Fruit fly (Drosophila melanogaster): ENCODE measurements around the gene kni.

kni gene

DNA sequence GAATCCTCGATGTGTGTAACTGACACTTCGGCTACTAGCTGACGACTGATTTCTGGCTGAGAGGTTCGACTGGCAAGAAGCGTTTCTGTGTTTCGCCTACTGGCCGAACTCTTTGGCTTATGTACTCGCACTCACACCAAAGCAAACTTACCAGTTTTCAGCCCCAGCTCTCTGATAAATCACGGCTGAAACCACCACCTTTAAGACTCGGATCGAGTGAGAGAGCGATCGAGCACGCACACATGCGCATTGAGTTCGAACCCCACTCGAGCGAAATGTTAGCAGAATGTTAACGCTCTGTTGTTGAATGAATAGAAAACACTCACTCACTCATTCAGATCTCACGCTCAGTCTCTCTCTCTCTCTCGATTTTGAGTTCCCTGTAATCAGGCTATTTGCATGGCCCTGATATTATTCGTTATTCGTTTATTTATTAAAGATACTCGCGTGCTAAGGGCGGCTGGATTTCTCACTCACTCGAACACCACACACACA is at the start of gene kni:
kni (minus strand) TSS at position 51 of the 495 bp plus-strand sequence.
- no peak for TF ChIP-seq noc (tag; optimal IDR thresholded peaks at IDR 0.05)

DNA sequence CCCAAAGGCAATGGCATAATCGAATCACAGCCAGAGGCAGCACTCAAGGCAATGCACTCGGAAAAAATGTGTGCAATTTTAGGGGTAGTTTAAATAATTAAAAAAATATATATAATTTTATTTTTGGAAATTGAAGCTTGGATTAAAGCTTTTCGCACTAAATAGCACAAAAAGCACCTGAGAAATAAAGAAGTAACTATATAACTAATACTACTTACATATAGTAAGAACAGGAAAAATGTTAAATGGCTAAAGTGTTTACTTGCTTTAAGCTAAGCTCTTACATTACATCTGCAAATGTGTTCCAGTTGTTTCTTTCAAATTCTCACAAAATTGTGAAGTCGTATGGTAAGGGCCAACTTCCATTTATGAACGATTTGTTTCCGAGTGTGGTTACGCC is 44.2 kb upstream of the kni start, which contains the start of gene Gr77a:
Gr77a (minus strand) TSS at position 17 of the 400 bp plus-strand sequence.
- no peak for TF ChIP-seq noc (tag; optimal IDR thresholded peaks at IDR 0.05)

DNA sequence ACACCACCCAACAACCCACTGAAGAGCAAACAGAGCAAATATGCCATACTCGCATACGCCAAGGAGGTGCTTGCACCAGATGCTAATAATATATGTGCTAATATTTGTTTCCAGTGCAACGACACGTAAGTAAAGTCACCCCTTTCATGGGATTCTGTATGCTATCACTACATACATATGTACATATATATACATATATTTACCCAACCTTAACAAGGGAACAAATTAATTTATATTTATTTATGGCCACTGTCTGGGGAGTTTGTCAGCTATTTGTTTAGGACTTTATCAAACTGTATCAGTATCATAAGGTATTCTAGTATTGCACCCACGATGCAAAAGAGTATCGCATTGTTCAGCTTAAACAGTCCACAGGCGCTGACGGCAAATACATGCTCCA is 42.2 kb upstream of the kni start:
- no peak for TF ChIP-seq noc (tag; optimal IDR thresholded peaks at IDR 0.05)

dm6 chr3L:20736266-20736665 is 41.1 kb upstream of the kni start:
- TF ChIP-seq noc (tag; optimal IDR thresholded peaks at IDR 0.05): no peak

- TF ChIP-seq noc (tag; optimal IDR thresholded peaks at IDR 0.05): no peak
Measured at dm6 chr3L:20734258-20734624, 39.1 kb upstream of the kni start.

DNA sequence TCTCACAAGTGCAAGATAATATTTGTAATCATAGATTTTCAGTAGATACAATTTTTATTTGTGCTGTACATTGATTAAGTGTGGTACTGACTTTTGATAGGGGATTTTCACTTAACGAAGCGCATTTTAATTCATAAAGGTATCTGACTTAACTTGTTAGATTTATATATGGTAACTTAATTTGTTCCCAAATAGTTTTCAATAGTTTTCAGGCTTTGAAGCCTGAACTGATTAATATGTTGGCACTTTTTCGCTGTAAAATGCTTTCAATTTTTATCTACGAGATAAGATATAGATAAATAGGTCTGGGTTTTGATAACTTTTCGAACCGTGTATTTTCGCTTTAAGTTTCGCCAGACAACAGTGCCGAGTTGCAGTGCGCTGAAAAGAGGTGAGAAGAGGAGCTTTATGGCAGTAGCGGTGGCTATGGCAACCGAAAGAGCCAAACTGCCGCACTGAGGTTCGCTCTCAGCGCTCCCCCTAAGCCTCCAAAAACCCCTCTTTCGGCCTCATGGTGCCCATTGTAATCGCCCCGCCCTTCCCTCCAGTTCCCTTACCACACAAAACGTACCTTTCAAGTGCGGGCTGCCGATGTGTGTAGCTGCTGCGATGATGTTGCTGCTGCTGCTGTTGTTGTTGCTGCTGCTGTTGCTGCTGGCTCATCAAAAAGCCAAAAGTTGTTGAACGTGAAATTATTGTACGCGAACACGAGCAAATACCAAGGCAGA is 38.5 kb upstream of the kni start:
- no peak for TF ChIP-seq noc (tag; optimal IDR thresholded peaks at IDR 0.05)

DNA sequence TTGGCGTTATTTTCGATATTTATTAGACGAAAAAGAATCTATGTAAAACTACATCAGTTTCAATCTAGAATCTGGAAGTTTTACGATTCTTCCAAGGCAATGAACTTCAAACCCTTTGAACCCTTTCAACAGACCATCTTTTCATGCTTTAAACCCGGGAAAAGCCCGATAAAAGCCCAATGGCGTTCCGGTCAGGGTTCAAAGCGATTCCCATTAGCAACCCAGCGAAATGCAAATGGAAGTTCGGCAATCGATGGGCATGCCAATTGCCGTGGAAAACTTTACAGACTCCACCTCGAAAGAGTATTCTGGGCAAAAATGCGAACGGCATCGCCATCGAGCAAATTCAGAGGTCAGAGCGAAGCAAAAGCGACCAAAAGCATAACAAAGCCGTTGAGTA is 37.3 kb upstream of the kni start:
- no peak for TF ChIP-seq noc (tag; optimal IDR thresholded peaks at IDR 0.05)

dm6 chr3L:20730323-20731238 is 35.4 kb upstream of the kni start, which contains the start of gene CG13252:
TSS of gene CG13252 (plus strand) at chr3L:20730591.
- TF ChIP-seq noc (tag; optimal IDR thresholded peaks at IDR 0.05): no peak

DNA sequence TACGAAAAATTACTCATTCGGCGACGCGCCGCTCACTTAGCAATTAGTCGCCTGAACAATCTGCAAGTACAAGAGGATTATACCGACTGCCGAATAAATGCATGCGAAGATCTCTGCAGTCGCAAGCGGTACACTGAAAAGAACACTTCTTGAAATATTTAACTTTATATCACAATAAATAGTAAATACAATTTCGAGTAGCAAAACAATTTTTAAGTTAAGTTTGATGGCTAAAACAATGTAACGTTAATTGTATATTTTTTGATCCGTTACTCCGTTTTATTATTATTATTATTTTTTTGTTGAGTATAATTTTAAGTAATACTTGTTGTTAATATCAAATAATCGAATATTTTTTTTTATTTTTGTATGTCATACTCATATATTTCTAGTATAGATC is 34.2 kb upstream of the kni start:
- no peak for TF ChIP-seq noc (tag; optimal IDR thresholded peaks at IDR 0.05)

DNA sequence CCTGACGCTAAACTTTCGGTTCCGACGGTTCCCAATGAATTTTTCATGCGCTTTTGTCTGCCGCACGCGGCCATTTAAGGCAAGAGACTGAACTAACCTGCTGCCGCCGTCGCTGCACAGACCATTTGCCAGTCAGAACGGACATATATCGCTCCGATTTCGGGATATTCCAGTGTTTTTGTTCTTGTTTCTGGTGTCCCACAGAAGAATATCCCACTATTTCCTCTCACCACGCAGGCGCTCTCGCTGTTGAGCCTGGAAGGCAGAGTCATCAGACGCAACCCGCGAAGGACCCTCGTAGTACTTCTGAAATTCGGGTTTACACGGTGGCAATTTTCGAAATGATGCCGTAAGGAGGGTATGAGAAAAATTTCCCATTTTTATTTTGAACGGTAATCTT is 23.9 kb upstream of the kni start, which contains the start of gene cmpy:
cmpy (minus strand) TSS at position 101 of the 400 bp plus-strand sequence.
- TF ChIP-seq noc (tag; optimal IDR thresholded peaks at IDR 0.05): no peak

DNA sequence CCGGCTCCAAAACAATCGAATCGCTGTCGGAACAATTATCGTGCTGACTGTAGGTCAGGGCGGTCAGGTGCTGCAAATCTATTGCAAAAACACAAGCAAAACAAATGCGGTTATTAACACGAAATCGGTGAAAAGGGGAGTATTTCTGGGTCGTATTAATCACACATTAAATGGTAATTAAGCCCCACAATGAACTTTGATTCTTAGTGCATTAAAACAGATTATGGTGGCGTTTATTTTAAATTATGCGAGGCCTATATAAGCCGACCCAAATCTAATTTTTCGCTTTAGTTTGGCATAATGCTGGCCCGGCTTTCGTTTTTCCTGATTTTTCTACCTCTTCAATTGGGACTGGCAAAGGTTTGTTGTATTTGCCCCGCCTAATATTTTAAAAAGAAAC is 18.6 kb upstream of the kni start, which contains the start of gene CG34260:
CG34260 (plus strand) TSS at position 301 of the 400 bp plus-strand sequence.
- no peak for TF ChIP-seq noc (tag; optimal IDR thresholded peaks at IDR 0.05)

DNA sequence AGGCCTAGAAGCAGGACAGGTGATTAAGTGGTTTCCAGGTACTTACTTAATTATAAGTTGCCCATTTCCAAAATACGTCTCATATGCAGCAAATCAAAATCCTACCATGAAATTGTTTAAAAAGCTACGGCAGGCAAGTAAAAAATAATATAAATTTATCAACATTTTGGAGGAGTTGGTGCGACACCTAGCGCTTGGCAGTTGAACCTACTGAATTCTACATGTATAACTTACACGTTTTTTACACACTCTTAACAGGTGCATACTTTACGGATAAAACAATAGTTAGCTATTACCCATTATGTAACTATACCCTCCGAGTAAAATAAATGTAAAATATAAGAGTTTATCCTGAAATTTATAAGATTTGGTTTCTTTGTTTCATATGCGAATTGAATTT is 16.2 kb upstream of the kni start:
- TF ChIP-seq noc (tag; optimal IDR thresholded peaks at IDR 0.05): no peak

dm6 chr3L:20710475-20711177 is 15.4 kb upstream of the kni start:
- no peak for TF ChIP-seq noc (tag; optimal IDR thresholded peaks at IDR 0.05)

DNA sequence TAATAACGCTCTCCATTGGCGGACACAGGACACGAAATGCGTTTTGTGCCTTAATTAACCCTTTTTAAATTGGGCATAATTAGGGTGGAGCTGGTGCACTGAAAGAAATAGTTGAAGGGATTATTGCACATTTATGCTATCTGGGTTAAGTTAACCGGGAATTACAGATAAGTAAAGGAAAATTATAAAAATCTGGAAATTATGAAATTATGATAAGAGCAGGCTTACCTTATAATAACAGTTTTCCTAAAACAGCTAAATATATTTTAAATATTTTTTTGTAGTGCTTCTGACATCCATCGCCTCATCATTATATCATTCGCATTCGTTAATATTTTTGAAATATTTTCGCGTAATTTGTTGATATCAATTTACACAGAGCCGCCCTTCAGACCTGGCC is 12.0 kb upstream of the kni start:
- no peak for TF ChIP-seq noc (tag; optimal IDR thresholded peaks at IDR 0.05)

DNA sequence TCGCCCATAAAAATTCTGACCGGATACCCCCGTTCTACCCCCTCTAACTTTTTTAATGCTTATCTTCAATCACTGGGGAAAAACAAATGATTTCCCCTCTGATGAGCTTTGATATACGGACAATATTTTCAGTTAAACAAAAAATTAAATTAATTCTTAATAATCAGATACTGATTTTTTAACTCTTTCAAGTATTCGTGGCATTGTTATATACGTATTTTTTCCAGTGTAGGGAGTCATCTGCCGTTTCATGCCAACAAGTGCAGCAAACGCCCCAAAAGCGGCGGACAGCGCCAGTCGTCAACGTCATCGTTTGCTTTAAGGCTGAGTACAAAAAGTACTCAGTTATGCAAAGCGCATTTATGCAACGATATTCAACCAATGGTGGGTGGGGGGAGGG is 5.5 kb upstream of the kni start:
- TF ChIP-seq noc (tag; optimal IDR thresholded peaks at IDR 0.05): no peak

All from whole organism, larva.